Fruit fly (Drosophila melanogaster) whole organism, embryonic: Measurements from ENCODE around the gene tw.

Experiments used
- Abd-B ChIP-seq: fragments of 200-800 bp; sonication (Bioruptor generic); optimal IDR thresholded peaks from 2 replicates; lab custom pipeline; 2018; ENCODE audit warnings: missing biosample characterization, mild to moderate bottlenecking, missing genetic modification characterization, moderate library complexity
- CG10431 ChIP-seq: fragments of 200-800 bp; sonication (Bioruptor generic); optimal IDR thresholded peaks from 3 replicates; lab custom pipeline; 2018; ENCODE audit warnings: missing biosample characterization, mild to moderate bottlenecking, missing genetic modification characterization
- CG11093 ChIP-seq: fragments of 200-800 bp; sonication (Bioruptor generic); IDR thresholded peaks from 3 replicates; pipeline ENCODE4 v1.3.6; 2022; ENCODE audit warnings: missing biosample characterization, missing genetic modification characterization
- CG11247 ChIP-seq: fragments of 200-800 bp; sonication (Bioruptor generic); IDR thresholded peaks from 2 replicates; pipeline ENCODE4 v1.3.6; 2022; ENCODE audit warnings: missing biosample characterization, missing genetic modification characterization
- CG11398 ChIP-seq: fragments of 200-800 bp; sonication (Bioruptor generic); optimal IDR thresholded peaks from 2 replicates; lab custom pipeline; 2016; ENCODE audit warnings: missing biosample characterization, missing genetic modification characterization
- CG12391 ChIP-seq: fragments of 200-800 bp; sonication (Bioruptor generic); optimal IDR thresholded peaks from 3 replicates; lab custom pipeline; 2018; ENCODE audit warnings: missing biosample characterization, mild to moderate bottlenecking, missing genetic modification characterization, moderate library complexity
- CG12659 ChIP-seq: fragments of 200-800 bp; sonication (Bioruptor generic); optimal IDR thresholded peaks from 3 replicates; lab custom pipeline; 2017; ENCODE audit warnings: mild to moderate bottlenecking, missing biosample characterization, missing genetic modification reagents, missing genetic modification characterization
- CG13624 ChIP-seq: fragments of 200-800 bp; sonication (Bioruptor generic); optimal IDR thresholded peaks from 2 replicates; lab custom pipeline; 2016; ENCODE audit warnings: missing biosample characterization, missing genetic modification characterization
- CG13894 ChIP-seq: fragments of 200-800 bp; sonication (Bioruptor generic); optimal IDR thresholded peaks from 3 replicates; lab custom pipeline; 2018; ENCODE audit warnings: missing biosample characterization, mild to moderate bottlenecking, missing genetic modification characterization, moderate library complexity
- CG14014 ChIP-seq: fragments of 200-800 bp; sonication (Bioruptor generic); IDR thresholded peaks from 2 replicates; pipeline ENCODE4 v1.3.6; 2022; ENCODE audit warnings: missing biosample characterization, missing genetic modification characterization
- CG15269 ChIP-seq: fragments of 200-800 bp; sonication (Bioruptor generic); optimal IDR thresholded peaks from 2 replicates; lab custom pipeline; 2018; ENCODE audit warnings: missing biosample characterization, mild to moderate bottlenecking, missing genetic modification characterization, moderate library complexity
- CG15696 ChIP-seq: fragments of 200-800 bp; sonication (Bioruptor generic); optimal IDR thresholded peaks from 2 replicates; lab custom pipeline; 2019; ENCODE audit warnings: missing biosample characterization, mild to moderate bottlenecking, missing genetic modification characterization, moderate library complexity
- CG17186 ChIP-seq: fragments of 200-800 bp; sonication (Bioruptor generic); optimal IDR thresholded peaks from 3 replicates; lab custom pipeline; 2017; ENCODE audit warnings: missing biosample characterization, missing genetic modification reagents, missing genetic modification characterization
- CG17361 ChIP-seq: fragments of 200-800 bp; sonication (Bioruptor generic); IDR thresholded peaks from 3 replicates; pipeline ENCODE4 v1.3.6; 2022; ENCODE audit warnings: missing biosample characterization, missing genetic modification characterization
- CG17912 ChIP-seq: fragments of 200-800 bp; sonication (Bioruptor generic); optimal IDR thresholded peaks from 2 replicates; lab custom pipeline; 2018; ENCODE audit warnings: missing biosample characterization, mild to moderate bottlenecking, missing genetic modification characterization
- CG2116 ChIP-seq: fragments of 200-800 bp; sonication (Bioruptor generic); optimal IDR thresholded peaks from 3 replicates; lab custom pipeline; 2018; ENCODE audit warnings: missing biosample characterization, mild to moderate bottlenecking, missing genetic modification characterization
- CG2202 ChIP-seq: fragments of 200-800 bp; sonication (Bioruptor generic); optimal IDR thresholded peaks from 2 replicates; lab custom pipeline; 2018; ENCODE audit warnings: missing biosample characterization, mild to moderate bottlenecking, missing genetic modification characterization
- CG6765 ChIP-seq: fragments of 200-800 bp; sonication (Bioruptor generic); optimal IDR thresholded peaks from 3 replicates; lab custom pipeline; 2017; ENCODE audit warnings: missing biosample characterization, mild to moderate bottlenecking, missing genetic modification characterization
- CoRest ChIP-seq: fragments of 200-800 bp; sonication (Bioruptor generic); optimal IDR thresholded peaks from 3 replicates; lab custom pipeline; 2018; ENCODE audit warnings: missing biosample characterization, mild to moderate bottlenecking, missing genetic modification characterization, moderate library complexity
- Dek ChIP-seq: fragments of 200-800 bp; sonication (Bioruptor generic); optimal IDR thresholded peaks from 3 replicates; lab custom pipeline; 2019; ENCODE audit warnings: missing biosample characterization, mild to moderate bottlenecking, missing genetic modification characterization, moderate library complexity
- Dll ChIP-seq: fragments of 200-800 bp; sonication (Bioruptor generic); IDR thresholded peaks from 4 replicates; pipeline ENCODE4 v1.3.6; 2022; ENCODE audit warnings: missing biosample characterization, missing genetic modification characterization; ENCODE audit not compliant: partially characterized antibody
- E2f2 ChIP-seq: fragments of 200-800 bp; sonication (Bioruptor generic); IDR thresholded peaks from 2 replicates; pipeline ENCODE4 v1.3.6; 2022; ENCODE audit warnings: missing biosample characterization, missing genetic modification characterization
- Eip74EF ChIP-seq, 2 experiments: fragments of 200-800 bp in 1 of 2; fragments of >200 bp in 1 of 2; sonication (Bioruptor generic) in 1 of 2; optimal IDR thresholded peaks; 2 replicates each; lab custom pipeline; 2017 to 2019; ENCODE audit warnings: missing biosample characterization in 2 of 2, missing genetic modification characterization in 2 of 2, mild to moderate bottlenecking in 1 of 2, moderate library complexity in 1 of 2
- Jarid2 ChIP-seq: fragments of 200-800 bp; sonication (Bioruptor generic); optimal IDR thresholded peaks from 3 replicates; lab custom pipeline; 2017; ENCODE audit warnings: mild to moderate bottlenecking, missing biosample characterization, missing genetic modification reagents, missing genetic modification characterization
- Kr ChIP-seq: fragments of 200-800 bp; sonication (Bioruptor generic); optimal IDR thresholded peaks from 2 replicates; lab custom pipeline; 2017; ENCODE audit warnings: missing biosample characterization, mild to moderate bottlenecking, missing genetic modification characterization
- Lhr ChIP-seq: fragments of 200-800 bp; sonication (Bioruptor generic); optimal IDR thresholded peaks from 3 replicates; lab custom pipeline; 2017; ENCODE audit warnings: mild to moderate bottlenecking, missing biosample characterization, missing genetic modification reagents, missing genetic modification characterization
- NFAT ChIP-seq: fragments of 200-800 bp; sonication (Bioruptor generic); IDR thresholded peaks from 2 replicates; pipeline ENCODE4 v1.3.6; 2022; ENCODE audit warnings: missing biosample characterization, missing genetic modification characterization
- Stat92E ChIP-seq, 3 experiments: fragments of >200 bp in 2 of 3; fragments of 200-800 bp in 1 of 3; sonication (Bioruptor generic) in 1 of 3; optimal IDR thresholded peaks; 2 replicates each; lab custom pipeline; 2017 to 2019; ENCODE audit warnings: missing biosample characterization in 3 of 3, missing genetic modification characterization in 3 of 3, mild to moderate bottlenecking in 1 of 3, moderate library complexity in 1 of 3
- TFAM ChIP-seq: fragments of 200-800 bp; sonication (Bioruptor generic); optimal IDR thresholded peaks from 2 replicates; lab custom pipeline; 2017; ENCODE audit warnings: missing biosample characterization, missing genetic modification characterization, inconsistent platforms
- amos ChIP-seq: fragments of 200-800 bp; sonication (Bioruptor generic); IDR thresholded peaks from 2 replicates; pipeline ENCODE4 v1.3.6; 2022; ENCODE audit warnings: missing biosample characterization, missing genetic modification characterization; ENCODE audit not compliant: partially characterized antibody
- bbx ChIP-seq: fragments of 200-800 bp; sonication (Bioruptor generic); IDR thresholded peaks from 2 replicates; pipeline ENCODE4 v1.3.6; 2022; ENCODE audit warnings: missing biosample characterization, missing genetic modification characterization; ENCODE audit not compliant: partially characterized antibody
- chif ChIP-seq, 2 experiments: fragments of 200-800 bp; sonication (Bioruptor generic); optimal IDR thresholded peaks; 3 replicates each; lab custom pipeline; 2016; ENCODE audit warnings: missing biosample characterization in 2 of 2, missing genetic modification characterization in 2 of 2
- chinmo ChIP-seq: fragments of 200-800 bp; sonication (Bioruptor generic); IDR thresholded peaks from 4 replicates; pipeline ENCODE4 v1.3.6; 2022; ENCODE audit warnings: missing biosample characterization, missing genetic modification characterization; ENCODE audit not compliant: partially characterized antibody
- crol ChIP-seq: fragments of 200-800 bp; sonication (Bioruptor generic); IDR thresholded peaks from 2 replicates; pipeline ENCODE4 v1.3.6; 2022; ENCODE audit warnings: missing biosample characterization, missing genetic modification characterization
- fd96Cb ChIP-seq: fragments of 200-800 bp; sonication (Bioruptor generic); optimal IDR thresholded peaks from 2 replicates; lab custom pipeline; 2018; ENCODE audit warnings: missing biosample characterization, mild to moderate bottlenecking, missing genetic modification characterization, moderate library complexity
- jigr1 ChIP-seq: fragments of 200-800 bp; sonication (Bioruptor generic); IDR thresholded peaks from 3 replicates; pipeline ENCODE4 v1.3.6; 2022; ENCODE audit warnings: missing biosample characterization, missing genetic modification characterization
- ken ChIP-seq: fragments of 200-800 bp; sonication (Bioruptor generic); IDR thresholded peaks from 3 replicates; pipeline ENCODE4 v1.3.6; 2022; ENCODE audit warnings: missing biosample characterization, missing genetic modification characterization
- lilli ChIP-seq: fragments of 200-800 bp; sonication (Bioruptor generic); optimal IDR thresholded peaks from 3 replicates; lab custom pipeline; 2016; ENCODE audit warnings: missing biosample characterization, missing genetic modification characterization
- mam ChIP-seq: fragments of 200-800 bp; sonication (Bioruptor generic); optimal IDR thresholded peaks from 3 replicates; lab custom pipeline; 2016; ENCODE audit warnings: missing biosample characterization, missing genetic modification characterization
- nmo ChIP-seq: fragments of 200-800 bp; sonication (Bioruptor generic); optimal IDR thresholded peaks from 2 replicates; lab custom pipeline; 2018; ENCODE audit warnings: missing biosample characterization, mild to moderate bottlenecking, missing genetic modification characterization, moderate library complexity
- pfk ChIP-seq: fragments of 200-800 bp; sonication (Bioruptor generic); optimal IDR thresholded peaks from 2 replicates; lab custom pipeline; 2018; ENCODE audit warnings: missing biosample characterization, mild to moderate bottlenecking, missing genetic modification characterization, moderate library complexity
- pros ChIP-seq: fragments of 200-800 bp; sonication (Bioruptor generic); optimal IDR thresholded peaks from 3 replicates; lab custom pipeline; 2019; ENCODE audit warnings: missing biosample characterization, mild to moderate bottlenecking, missing genetic modification characterization, moderate library complexity
- seq ChIP-seq: fragments of 200-800 bp; sonication (Bioruptor generic); IDR thresholded peaks from 2 replicates; pipeline ENCODE4 v1.3.6; 2022; ENCODE audit warnings: missing biosample characterization, missing genetic modification characterization
- so ChIP-seq: fragments of 200-800 bp; sonication (Bioruptor generic); IDR thresholded peaks from 3 replicates; pipeline ENCODE4 v1.3.6; 2022; ENCODE audit warnings: missing biosample characterization, missing genetic modification characterization
- stc ChIP-seq: fragments of 200-800 bp; sonication (Bioruptor generic); IDR thresholded peaks from 2 replicates; pipeline ENCODE4 v1.3.6; 2022; ENCODE audit warnings: missing biosample characterization, missing genetic modification characterization
- sug ChIP-seq: fragments of 200-800 bp; optimal IDR thresholded peaks from 2 replicates; lab custom pipeline; 2019; ENCODE audit warnings: missing biosample characterization, mild to moderate bottlenecking, missing genetic modification characterization, moderate library complexity
- tin ChIP-seq: fragments of 200-800 bp; sonication (Bioruptor generic); optimal IDR thresholded peaks from 3 replicates; lab custom pipeline; 2016; ENCODE audit warnings: missing biosample characterization, missing genetic modification characterization
- vvl ChIP-seq: fragments of 200-800 bp; sonication (Bioruptor generic); IDR thresholded peaks from 2 replicates; pipeline ENCODE4 v1.3.6; 2022; ENCODE audit warnings: missing biosample characterization, missing genetic modification characterization

Gene tw

dm6 chrX:758892-759621 is 25.5 kb upstream of the tw start, which contains the start of gene CG5273:
CG5273 (plus strand) TSS chrX:759594.
- TF ChIP-seq CG12391 (tag; lab: Kevin White, UChicago): peak; percentile 37
- peak; percentile 92 for TF ChIP-seq CG2116
- TF ChIP-seq pros: peak; percentile 98
- TF ChIP-seq CG2202 (tag; lab: Kevin White, UChicago): no peak
- peak; percentile 97 for TF ChIP-seq bbx (GFP tag; lab: Robert Waterston, UW)
- TF ChIP-seq stc (GFP tag; lab: Robert Waterston, UW): 0 out of 2 replicates have a peak, but pooled peaks have one; percentile 34
- TF ChIP-seq chif (GFP tag; optimal IDR thresholded peaks at IDR 0.05; lab: Kevin White, UChicago): no peak
- peak in 1 of 3 experiments; percentile 84 for TF ChIP-seq Stat92E (GFP tag; optimal IDR thresholded peaks at IDR 0.05; lab: Kevin White, UChicago)
- peak; percentile 0 for TF ChIP-seq CG6765
- TF ChIP-seq crol (GFP tag; lab: Robert Waterston, UW): no peak
- peak; percentile 73 for TF ChIP-seq NFAT (GFP tag; lab: Robert Waterston, UW)
- no peak for TF ChIP-seq CG11398
- no peak for TF ChIP-seq jigr1 (GFP tag; lab: Robert Waterston, UW)
- TF ChIP-seq chinmo (GFP tag; lab: Robert Waterston, UW): peak; percentile 95
- TF ChIP-seq fd96Cb (tag; lab: Kevin White, UChicago): no peak
- TF ChIP-seq CG13894: peak; percentile 63
- TF ChIP-seq CG17186 (GFP tag; lab: Kevin White, UChicago): peak; percentile 74
- TF ChIP-seq seq (GFP tag; lab: Robert Waterston, UW): no peak
- peak; percentile 37; the same call in 1 of the 3 replicates for TF ChIP-seq so (GFP tag; lab: Robert Waterston, UW)
- peak; percentile 60 for TF ChIP-seq CG13624 (GFP tag; lab: Kevin White, UChicago)
- TF ChIP-seq Eip74EF (GFP tag; optimal IDR thresholded peaks at IDR 0.05; lab: Kevin White, UChicago): no peak
- no peak for TF ChIP-seq tin (GFP tag; lab: Kevin White, UChicago)
- TF ChIP-seq Lhr: peak; percentile 100
- TF ChIP-seq CG12659 (GFP tag; lab: Kevin White, UChicago): peak; percentile 82
- TF ChIP-seq CG11093 (GFP tag; lab: Robert Waterston, UW): no peak
- TF ChIP-seq Kr: peak; percentile 98
- peak; percentile 6 for TF ChIP-seq CG17912 (GFP tag; lab: Kevin White, UChicago)
- peak; percentile 51 for TF ChIP-seq E2f2
- TF ChIP-seq lilli (GFP tag; lab: Kevin White, UChicago): peak; percentile 20
- TF ChIP-seq ken (GFP tag; lab: Robert Waterston, UW): 0 out of 3 replicates have a peak, but pooled peaks have one; percentile 24
- TF ChIP-seq CG17361: peak; percentile 38; the same call in 2 of the 3 replicates
- peak; percentile 34 for TF ChIP-seq vvl (GFP tag; lab: Robert Waterston, UW)
- peak; percentile 2 for TF ChIP-seq CG15269 (tag; lab: Kevin White, UChicago)
- peak; percentile 31 for TF ChIP-seq CoRest (tag; lab: Kevin White, UChicago)
- TF ChIP-seq nmo: peak; percentile 30
- TF ChIP-seq Dek (tag; lab: Kevin White, UChicago): peak; percentile 56
- no peak for TF ChIP-seq TFAM (GFP tag; lab: Kevin White, UChicago)
- TF ChIP-seq CG14014 (GFP tag; lab: Robert Waterston, UW): peak; percentile 25; the same call in 1 of the 2 replicates
- TF ChIP-seq Jarid2 (GFP tag; lab: Kevin White, UChicago): peak; percentile 13
- no peak for TF ChIP-seq pfk
- peak; percentile 97 for TF ChIP-seq amos (GFP tag; lab: Robert Waterston, UW)
- TF ChIP-seq CG10431 (GFP tag; lab: Kevin White, UChicago): peak; percentile 64
- peak; percentile 60 for TF ChIP-seq Abd-B (GFP tag; lab: Kevin White, UChicago)
- TF ChIP-seq Dll (GFP tag; lab: Robert Waterston, UW): peak; percentile 99
- no peak for TF ChIP-seq mam
- peak; percentile 14 for TF ChIP-seq CG15696 (tag; lab: Kevin White, UChicago)
- peak; percentile 52 for TF ChIP-seq sug
- no peak for TF ChIP-seq CG11247
